Worm (Caenorhabditis elegans) whole organism, L1 larva: ENCODE results near the gene slc-25A10.

Experiments used
- C04F5.9 ChIP-seq: sonication (generic microtip); optimal IDR thresholded peaks from 2 replicates; lab custom pipeline; 2016; ENCODE audit warnings: missing genetic modification characterization, missing compliant biosample characterization
- C34B4.2 ChIP-seq: sonication (generic microtip); optimal IDR thresholded peaks from 2 replicates; lab custom pipeline; 2017; ENCODE audit warnings: mild to moderate bottlenecking, missing genetic modification characterization, missing compliant biosample characterization
- F16B12.6 ChIP-seq: fragments of 150-350 bp; optimal IDR thresholded peaks from 2 replicates; lab custom pipeline; 2014; ENCODE audit warnings: missing biosample characterization, missing genetic modification characterization
- Y116A8C.19 ChIP-seq: sonication (generic microtip); optimal IDR thresholded peaks from 2 replicates; lab custom pipeline; 2016; ENCODE audit warnings: missing compliant biosample characterization, missing genetic modification characterization, borderline replicate concordance
- ama-1 ChIP-seq: fragments of 150-350 bp; optimal IDR thresholded peaks from 2 replicates; lab custom pipeline; 2014
- blmp-1 ChIP-seq: fragments of 150-350 bp; optimal IDR thresholded peaks from 2 replicates; lab custom pipeline; 2014; ENCODE audit warnings: missing biosample characterization, missing genetic modification characterization
- ceh-88 ChIP-seq: fragments of 200-800 bp; sonication (Bioruptor generic); IDR thresholded peaks from 2 replicates; pipeline ENCODE4 v1.3.6; 2022; ENCODE audit warnings: missing genetic modification characterization, missing compliant biosample characterization
- dpl-1 ChIP-seq, 3 experiments: fragments of 150-350 bp in 2 of 3; sonication (generic microtip) in 1 of 3; optimal IDR thresholded peaks; 2 replicates each; lab custom pipeline; 2014 to 2017; ENCODE audit warnings: missing biosample characterization in 3 of 3, missing genetic modification characterization in 3 of 3, missing genetic modification reagents in 3 of 3
- dsc-1 ChIP-seq: sonication (generic microtip); optimal IDR thresholded peaks from 2 replicates; lab custom pipeline; 2016; ENCODE audit warnings: mild to moderate bottlenecking, missing genetic modification characterization, missing compliant biosample characterization
- efl-1 ChIP-seq, 4 experiments: fragments of 150-350 bp; optimal IDR thresholded peaks in 3 of 4; peaks in 1 of 4; 1 replicate in 1 of 4; 2 replicates in 3 of 4; lab custom pipeline; 2014; ENCODE audit warnings: missing biosample characterization in 2 of 4, missing genetic modification characterization in 2 of 4, missing genetic modification reagents in 2 of 4
- egl-13 ChIP-seq: sonication (generic microtip); optimal IDR thresholded peaks from 2 replicates; lab custom pipeline; 2016; ENCODE audit warnings: missing genotype, missing genetic modification reagents, missing genetic modification characterization, missing compliant biosample characterization
- egl-27 ChIP-seq, 2 experiments: fragments of 150-350 bp in 1 of 2; sonication (generic microtip); optimal IDR thresholded peaks; 3 replicates each; lab custom pipeline; 2017 to 2018; ENCODE audit warnings: missing biosample characterization in 2 of 2, missing genetic modification characterization in 2 of 2, missing genetic modification reagents in 2 of 2
- fkh-8 ChIP-seq: sonication (generic microtip); optimal IDR thresholded peaks from 2 replicates; lab custom pipeline; 2016; ENCODE audit warnings: mild to moderate bottlenecking, missing genetic modification characterization, missing compliant biosample characterization
- grh-1 ChIP-seq: fragments of 200-800 bp; sonication (Bioruptor generic); IDR thresholded peaks from 2 replicates; pipeline ENCODE4 v1.3.6; 2022; ENCODE audit warnings: missing genetic modification reagents, missing genetic modification characterization, missing compliant biosample characterization
- hlh-4 ChIP-seq: sonication (generic microtip); optimal IDR thresholded peaks from 2 replicates; lab custom pipeline; 2016; ENCODE audit warnings: mild to moderate bottlenecking, missing genetic modification characterization, missing compliant biosample characterization
- hpl-2 ChIP-seq: fragments of 150-350 bp; optimal IDR thresholded peaks from 2 replicates; lab custom pipeline; 2014; ENCODE audit warnings: missing biosample characterization, missing genetic modification reagents, missing genetic modification characterization
- jun-1 ChIP-seq: fragments of 150-350 bp; optimal IDR thresholded peaks from 2 replicates; lab custom pipeline; 2014; ENCODE audit warnings: missing biosample characterization, missing genetic modification reagents, missing genetic modification characterization
- lin-13 ChIP-seq: fragments of 150-350 bp; optimal IDR thresholded peaks from 2 replicates; lab custom pipeline; 2014; ENCODE audit warnings: missing biosample characterization, missing genetic modification reagents, missing genetic modification characterization
- lin-14 ChIP-seq: fragments of 200-800 bp; sonication (Bioruptor generic); optimal IDR thresholded peaks from 2 replicates; lab custom pipeline; 2018; ENCODE audit warnings: mild to moderate bottlenecking, missing genetic modification characterization, moderate library complexity, missing compliant biosample characterization
- lin-35 ChIP-seq, 2 experiments: fragments of 150-350 bp; optimal IDR thresholded peaks; 2 replicates each; lab custom pipeline; 2014; ENCODE audit warnings: missing biosample characterization in 2 of 2, missing genetic modification characterization in 2 of 2, missing genetic modification reagents in 2 of 2
- lin-39 ChIP-seq: fragments of 150-350 bp; optimal IDR thresholded peaks from 2 replicates; lab custom pipeline; 2014; ENCODE audit warnings: missing biosample characterization, missing genetic modification reagents, missing genetic modification characterization
- lir-3 ChIP-seq: sonication (generic microtip); optimal IDR thresholded peaks from 2 replicates; lab custom pipeline; 2016; ENCODE audit warnings: mild to moderate bottlenecking, missing genetic modification characterization, moderate library complexity, missing compliant biosample characterization; ENCODE audit not compliant: poor library complexity
- lsy-2 ChIP-seq, 2 experiments: fragments of 150-350 bp; optimal IDR thresholded peaks; 2 replicates each; lab custom pipeline; 2014; ENCODE audit warnings: missing biosample characterization in 2 of 2, missing genetic modification characterization in 2 of 2
- mab-9 ChIP-seq: fragments of 200-800 bp; sonication (Bioruptor generic); IDR thresholded peaks from 2 replicates; pipeline ENCODE4 v1.3.6; 2022; ENCODE audit warnings: missing genetic modification reagents, missing genetic modification characterization, missing compliant biosample characterization
- mdl-1 ChIP-seq, 2 experiments: fragments of 150-350 bp; optimal IDR thresholded peaks; 2 replicates each; lab custom pipeline; 2014 to 2017; ENCODE audit warnings: missing biosample characterization in 2 of 2, missing genetic modification characterization in 2 of 2, inconsistent platforms in 1 of 2
- mep-1 ChIP-seq: fragments of 150-350 bp; optimal IDR thresholded peaks from 2 replicates; lab custom pipeline; 2014; ENCODE audit warnings: missing biosample characterization, missing genetic modification characterization
- nhr-12 ChIP-seq: sonication (generic microtip); optimal IDR thresholded peaks from 2 replicates; lab custom pipeline; 2017; ENCODE audit warnings: missing biosample characterization, missing genetic modification characterization
- nhr-19 ChIP-seq: fragments of 200-800 bp; sonication (Bioruptor generic); conservative IDR thresholded peaks from 2 replicates; pipeline ENCODE4 v1.3.6; 2022; ENCODE audit warnings: missing genetic modification characterization, missing compliant biosample characterization
- nhr-20 ChIP-seq: sonication (generic microtip); optimal IDR thresholded peaks from 2 replicates; lab custom pipeline; 2016; ENCODE audit warnings: mild to moderate bottlenecking, missing genetic modification characterization, missing compliant biosample characterization
- nhr-47 ChIP-seq: sonication (generic microtip); optimal IDR thresholded peaks from 2 replicates; lab custom pipeline; 2016; ENCODE audit warnings: mild to moderate bottlenecking, missing genetic modification characterization, moderate library complexity, missing compliant biosample characterization
- nhr-76 ChIP-seq: sonication (generic microtip); optimal IDR thresholded peaks from 2 replicates; lab custom pipeline; 2017; ENCODE audit warnings: missing biosample characterization, missing genetic modification characterization
- nhr-84 ChIP-seq: sonication (generic microtip); optimal IDR thresholded peaks from 2 replicates; lab custom pipeline; 2017; ENCODE audit warnings: missing biosample characterization, missing genetic modification characterization
- nhr-85 ChIP-seq: sonication (generic microtip); peaks from one replicate; lab custom pipeline; 2016; ENCODE audit warnings: missing genetic modification characterization, inconsistent platforms, missing compliant biosample characterization
- nhr-90 ChIP-seq: sonication (generic microtip); optimal IDR thresholded peaks from 2 replicates; lab custom pipeline; 2016; ENCODE audit warnings: mild to moderate bottlenecking, missing genetic modification characterization, missing compliant biosample characterization; ENCODE audit not compliant: poor library complexity
- pag-3 ChIP-seq: sonication (generic microtip); optimal IDR thresholded peaks from 2 replicates; lab custom pipeline; 2017; ENCODE audit warnings: missing genetic modification characterization, mild to moderate bottlenecking, missing compliant biosample characterization, antibody characterized with exemption, borderline replicate concordance; ENCODE audit not compliant: insufficient read depth
- pax-3 ChIP-seq: fragments of 200-800 bp; sonication (Bioruptor generic); optimal IDR thresholded peaks from 2 replicates; lab custom pipeline; 2018; ENCODE audit warnings: mild to moderate bottlenecking, missing genetic modification characterization, moderate library complexity, missing compliant biosample characterization
- pqm-1 ChIP-seq: sonication (generic microtip); optimal IDR thresholded peaks from 3 replicates; lab custom pipeline; 2017; ENCODE audit warnings: missing biosample characterization, missing genetic modification characterization
- rnt-1 ChIP-seq: sonication (generic microtip); optimal IDR thresholded peaks from 2 replicates; lab custom pipeline; 2016; ENCODE audit warnings: mild to moderate bottlenecking, missing genetic modification characterization, moderate library complexity, missing compliant biosample characterization
- skn-1 ChIP-seq: fragments of 150-350 bp; optimal IDR thresholded peaks from 2 replicates; lab custom pipeline; 2014; ENCODE audit warnings: missing biosample characterization, missing genetic modification characterization
- snpc-4 ChIP-seq: fragments of 150-350 bp; optimal IDR thresholded peaks from 2 replicates; lab custom pipeline; 2014; ENCODE audit warnings: missing biosample characterization, missing genetic modification characterization
- sox-4 ChIP-seq: sonication (generic microtip); optimal IDR thresholded peaks from 2 replicates; lab custom pipeline; 2016; ENCODE audit warnings: missing genetic modification characterization, missing compliant biosample characterization
- swsn-7 ChIP-seq: sonication (generic microtip); optimal IDR thresholded peaks from 2 replicates; lab custom pipeline; 2016; ENCODE audit warnings: missing genetic modification characterization, missing compliant biosample characterization
- tbx-2 ChIP-seq: sonication (generic microtip); optimal IDR thresholded peaks from 2 replicates; lab custom pipeline; 2016; ENCODE audit warnings: missing genetic modification characterization, missing compliant biosample characterization
- tlp-1 ChIP-seq: fragments of 150-350 bp; optimal IDR thresholded peaks from 2 replicates; lab custom pipeline; 2014; ENCODE audit warnings: missing biosample characterization, missing genetic modification characterization
- unc-62 ChIP-seq: fragments of 150-350 bp; optimal IDR thresholded peaks from 2 replicates; lab custom pipeline; 2014; ENCODE audit warnings: missing biosample characterization, missing genetic modification reagents, missing genetic modification characterization
- unc-86 ChIP-seq: sonication (generic microtip); optimal IDR thresholded peaks from 2 replicates; lab custom pipeline; 2016; ENCODE audit warnings: missing genetic modification characterization, missing compliant biosample characterization
- unc-98 ChIP-seq: fragments of 200-800 bp; sonication (Bioruptor generic); IDR thresholded peaks from 2 replicates; pipeline ENCODE4 v1.3.6; 2022; ENCODE audit warnings: missing genetic modification characterization, missing compliant biosample characterization
- vab-15 ChIP-seq: sonication (generic microtip); optimal IDR thresholded peaks from 2 replicates; lab custom pipeline; 2017; ENCODE audit warnings: missing genotype, mild to moderate bottlenecking, missing genetic modification characterization, missing compliant biosample characterization
- zag-1 ChIP-seq: fragments of 150-350 bp; optimal IDR thresholded peaks from 2 replicates; lab custom pipeline; 2014; ENCODE audit warnings: missing biosample characterization, missing genetic modification characterization
- zip-4 ChIP-seq: fragments of 200-800 bp; sonication (Bioruptor generic); optimal IDR thresholded peaks from 2 replicates; lab custom pipeline; 2018; ENCODE audit warnings: mild to moderate bottlenecking, missing genetic modification characterization, moderate library complexity, missing compliant biosample characterization
- ztf-4 ChIP-seq: fragments of 150-350 bp; optimal IDR thresholded peaks from 2 replicates; lab custom pipeline; 2014; ENCODE audit warnings: missing biosample characterization, missing genetic modification characterization

Gene slc-25A10

ce11 chrX:6741532-6741931 is 16.1 kb upstream of the slc-25A10 start (continued):
- TF ChIP-seq nhr-85 (tag; lab: Kevin White, UChicago), result peak; percentile 98
- no peak for TF ChIP-seq zag-1 (tag; lab: Kevin White, UChicago)
- no peak for TF ChIP-seq pax-3 (tag; lab: Kevin White, UChicago)
- peak; percentile 78 for TF ChIP-seq nhr-90 (tag; lab: Kevin White, UChicago)
- TF ChIP-seq nhr-20 (tag; lab: Kevin White, UChicago), result peak; percentile 76
- TF ChIP-seq vab-15 (tag; lab: Kevin White, UChicago), result no peak
- TF ChIP-seq C34B4.2 (tag; lab: Kevin White, UChicago), result no peak
- no peak for TF ChIP-seq tlp-1 (tag; lab: Kevin White, UChicago)
- TF ChIP-seq fkh-8 (tag; lab: Kevin White, UChicago), result no peak
- TF ChIP-seq mep-1 (tag; lab: Kevin White, UChicago), result peak; percentile 77
- no peak for TF ChIP-seq hlh-4 (tag; lab: Kevin White, UChicago)
- TF ChIP-seq nhr-47 (tag; lab: Kevin White, UChicago), result no peak
- peak; percentile 34 for TF ChIP-seq nhr-19 (GFP tag; lab: Robert Waterston, UW)
- TF ChIP-seq ztf-4 (tag; lab: Kevin White, UChicago), result peak; percentile 79
- TF ChIP-seq dsc-1 (tag; lab: Kevin White, UChicago), result no peak
- no peak for TF ChIP-seq Y116A8C.19
- no peak for TF ChIP-seq C04F5.9
- no peak for TF ChIP-seq ama-1 (lab: Kevin White, UChicago)
- no peak for TF ChIP-seq zip-4
- TF ChIP-seq snpc-4, result no peak
- TF ChIP-seq nhr-84 (tag; lab: Kevin White, UChicago), result no peak
- no peak for TF ChIP-seq nhr-12 (tag; lab: Kevin White, UChicago)
- TF ChIP-seq lir-3 (tag; lab: Kevin White, UChicago), result peak; percentile 73
- no peak; the same call in 1 of the 2 replicates for TF ChIP-seq ceh-88 (GFP tag; lab: Robert Waterston, UW)
- peak; percentile 57 for TF ChIP-seq mab-9 (GFP tag; lab: Robert Waterston, UW)
- TF ChIP-seq egl-27 (tag; optimal IDR thresholded peaks at IDR 0.05; lab: Kevin White, UChicago), result peak in 1 of 2 experiments; percentile 26
- TF ChIP-seq unc-98 (GFP tag; lab: Robert Waterston, UW), result no peak
- no peak for TF ChIP-seq unc-86
- no peak for TF ChIP-seq lin-39
- TF ChIP-seq lin-35 (GFP tag; optimal IDR thresholded peaks at IDR 0.05; lab: Kevin White, UChicago), result peak; percentile 28 to 69
- TF ChIP-seq sox-4 (tag; lab: Kevin White, UChicago), result no peak
- peak; percentile 64 for TF ChIP-seq rnt-1 (tag; lab: Kevin White, UChicago)
- TF ChIP-seq pqm-1, result no peak
- no peak for TF ChIP-seq nhr-76
- TF ChIP-seq dpl-1 (GFP tag; optimal IDR thresholded peaks at IDR 0.05; lab: Kevin White, UChicago), result peak; percentile 8 to 17 (median 17)
- no peak for TF ChIP-seq pag-3 (tag; lab: Kevin White, UChicago)
- no peak for TF ChIP-seq swsn-7
- TF ChIP-seq blmp-1 (tag; lab: Kevin White, UChicago), result peak; percentile 96
- TF ChIP-seq tbx-2, result no peak
- TF ChIP-seq skn-1 (tag; lab: Kevin White, UChicago), result peak; percentile 4

ce11 chrX:6740983-6741365 is 15.5 kb upstream of the slc-25A10 start:
- TF ChIP-seq tlp-1 (tag; lab: Kevin White, UChicago) (no peak), nhr-20 (tag; lab: Kevin White, UChicago) (peak; percentile 86), unc-98 (GFP tag; lab: Robert Waterston, UW) (peak; percentile 42; the same call in 1 of the 2 replicates), lin-13 (GFP tag; lab: Kevin White, UChicago) (peak; percentile 2), ama-1 (lab: Kevin White, UChicago) (peak; percentile 52), grh-1 (GFP tag; lab: Robert Waterston, UW) (peak; percentile 67), tbx-2 (peak; percentile 76), nhr-85 (tag; lab: Kevin White, UChicago) (peak; percentile 83), efl-1 (optimal IDR thresholded peaks at IDR 0.05; lab: Kevin White, UChicago) (peak; percentile 12 to 34), efl-1 (GFP tag; optimal IDR thresholded peaks at IDR 0.05 in 1 of 2; lab: Kevin White, UChicago) (peak in 1 of 2 experiments; percentile 20), nhr-19 (GFP tag; lab: Robert Waterston, UW) (peak; percentile 90), fkh-8 (tag; lab: Kevin White, UChicago) (no peak), snpc-4 (peak; percentile 5), mdl-1 (tag; optimal IDR thresholded peaks at IDR 0.05; lab: Kevin White, UChicago) (peak in 1 of 2 experiments; percentile 81), mab-9 (GFP tag; lab: Robert Waterston, UW) (peak; percentile 65), hpl-2 (GFP tag; lab: Kevin White, UChicago) (no peak), jun-1 (tag; lab: Kevin White, UChicago) (no peak), unc-62 (GFP tag; lab: Kevin White, UChicago) (no peak), F16B12.6 (tag; lab: Kevin White, UChicago) (no peak), nhr-90 (tag; lab: Kevin White, UChicago) (peak; percentile 20), lin-14 (GFP tag; lab: Kevin White, UChicago) (peak; percentile 85), swsn-7 (peak; percentile 47), lsy-2 (tag; optimal IDR thresholded peaks at IDR 0.05; lab: Kevin White, UChicago) (peak; percentile 40 to 49), mep-1 (tag; lab: Kevin White, UChicago) (peak; percentile 46), egl-13 (tag; lab: Kevin White, UChicago) (no peak)
